Worm (Caenorhabditis elegans) whole organism, midembryonic: ENCODE measurements around the gene K02E11.5.

Experiments
- T22C8.4 ChIP-seq: fragments of 200-800 bp; sonication (Bioruptor generic); IDR thresholded peaks from 2 replicates; pipeline ENCODE4 v1.3.6; 2022; ENCODE audit warnings: missing genetic modification characterization, missing compliant biosample characterization
- flt-1 ChIP-seq: fragments of 200-800 bp; sonication (Bioruptor generic); IDR thresholded peaks from 2 replicates; pipeline ENCODE4 v1.3.6; 2022; ENCODE audit warnings: missing genetic modification characterization, missing compliant biosample characterization
- klf-2 ChIP-seq: fragments of 200-800 bp; sonication (Bioruptor generic); conservative IDR thresholded peaks from 2 replicates; pipeline ENCODE4 v1.3.6; 2022; ENCODE audit warnings: missing genetic modification reagents, missing genetic modification characterization, missing compliant biosample characterization
- ref-1 ChIP-seq: fragments of 200-800 bp; sonication (Bioruptor generic); conservative IDR thresholded peaks from 2 replicates; pipeline ENCODE4 v1.3.6; 2022; ENCODE audit warnings: missing genetic modification reagents, missing genetic modification characterization, missing compliant biosample characterization
- ztf-23 ChIP-seq: fragments of 200-800 bp; sonication (Bioruptor generic); IDR thresholded peaks from 2 replicates; pipeline ENCODE4 v1.3.6; 2022; ENCODE audit warnings: missing genetic modification reagents, missing genetic modification characterization, missing compliant biosample characterization

DNA sequence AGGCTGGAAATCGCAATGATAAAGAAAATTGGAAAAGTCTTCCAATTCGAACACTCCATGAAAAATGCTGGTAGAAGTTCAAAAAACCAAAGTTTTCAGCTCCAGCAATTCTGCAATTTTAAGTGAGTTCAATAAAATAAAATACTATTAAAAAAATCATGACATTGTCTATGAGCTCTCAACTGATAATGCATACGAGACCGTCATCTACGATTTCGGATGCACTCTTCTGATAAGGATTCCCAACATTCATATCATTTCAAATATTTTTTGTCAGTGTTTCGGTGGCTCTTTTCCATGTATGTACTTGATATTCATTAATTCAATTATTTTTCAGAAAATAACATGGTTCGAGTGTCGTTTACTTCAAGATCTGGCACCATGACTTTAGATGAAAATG lies 49.0 kb downstream of the K02E11.5 start, which contains the start of gene F14D7.6:
- TF ChIP-seq T22C8.4 (GFP tag; lab: Robert Waterston, UW) = no peak
- TF ChIP-seq ztf-23 = no peak
- no peak for TF ChIP-seq klf-2 (GFP tag; lab: Robert Waterston, UW)
- no peak for TF ChIP-seq flt-1 (GFP tag; lab: Robert Waterston, UW)
- no peak for TF ChIP-seq ref-1 (GFP tag; lab: Robert Waterston, UW)
